Worm (Caenorhabditis elegans): ENCODE results near the gene ivd-1.
A peak's percentile ranks its signal among the peaks of the same experiment; 100 is the strongest.

The ivd-1 gene

ce11 chrIV:5038744-5039143, 49.9 kb downstream of the ivd-1 start (continued):
- TF ChIP-seq mes-2 (tag; optimal IDR thresholded peaks at IDR 0.05; ENCODE audit: poor library complexity, severe bottlenecking), result no peak
- TF ChIP-seq nhr-6 (tag; optimal IDR thresholded peaks at IDR 0.05), result no peak
- TF ChIP-seq ZK546.5 (tag; optimal IDR thresholded peaks at IDR 0.05), result no peak
- TF ChIP-seq mxl-3 (GFP tag; optimal IDR thresholded peaks at IDR 0.05), result no peak
- peak; percentile 88 for TF ChIP-seq ceh-44 (GFP tag; IDR thresholded peaks at IDR 0.05)
- peak; percentile 76 for TF ChIP-seq Y48G9A.11 (GFP tag; IDR thresholded peaks at IDR 0.05)
- peak; percentile 55 for TF ChIP-seq unc-130 (GFP tag; optimal IDR thresholded peaks at IDR 0.05)
- no peak for TF ChIP-seq daf-12 (tag; optimal IDR thresholded peaks at IDR 0.05)
- TF ChIP-seq aly-2 (tag; optimal IDR thresholded peaks at IDR 0.05), result no peak
- TF ChIP-seq duxl-1 (tag; optimal IDR thresholded peaks at IDR 0.05; ENCODE audit: poor library complexity), result no peak
- TF ChIP-seq mxl-2 (GFP tag; conservative IDR thresholded peaks at IDR 0.05), result no peak
- no peak for TF ChIP-seq pqm-1 (tag; optimal IDR thresholded peaks at IDR 0.05)
- TF ChIP-seq lir-3 (tag; optimal IDR thresholded peaks at IDR 0.05), result peak; percentile 6
- no peak for TF ChIP-seq snpc-4 (tag; optimal IDR thresholded peaks at IDR 0.05)
- TF ChIP-seq nhr-10 (tag; optimal IDR thresholded peaks at IDR 0.05), result no peak
- TF ChIP-seq F10B5.3 (tag; optimal IDR thresholded peaks at IDR 0.05), result no peak
- no peak for TF ChIP-seq zip-11 (GFP tag; IDR thresholded peaks at IDR 0.05)
- TF ChIP-seq nhr-111 (GFP tag; optimal IDR thresholded peaks at IDR 0.05), result peak; percentile 30
- no peak for TF ChIP-seq ceh-82 (tag; optimal IDR thresholded peaks at IDR 0.05)
- TF ChIP-seq lsy-2 (tag; optimal IDR thresholded peaks at IDR 0.05), result no peak
- no peak for TF ChIP-seq spr-3 (GFP tag; optimal IDR thresholded peaks at IDR 0.05)
- no peak for TF ChIP-seq fkh-10 (GFP tag; optimal IDR thresholded peaks at IDR 0.05)
- no peak for TF ChIP-seq fos-1 (tag; optimal IDR thresholded peaks at IDR 0.05)
- no peak for TF ChIP-seq aha-1 (tag)
- TF ChIP-seq nhr-42 (GFP tag; IDR thresholded peaks at IDR 0.05), result no peak; the same call in 1 of the 2 replicates
- no peak for TF ChIP-seq skn-1 (tag; optimal IDR thresholded peaks at IDR 0.05)
- peak; percentile 58; the same call in 1 of the 2 replicates for TF ChIP-seq Y105C5A.15 (GFP tag; IDR thresholded peaks at IDR 0.05)
- TF ChIP-seq R02D3.7 (tag; optimal IDR thresholded peaks at IDR 0.05), result no peak
- TF ChIP-seq daf-8 (GFP tag; IDR thresholded peaks at IDR 0.05), result no peak
- no peak for TF ChIP-seq mdl-1 (tag; optimal IDR thresholded peaks at IDR 0.05)
- TF ChIP-seq ceh-32 (tag; optimal IDR thresholded peaks at IDR 0.05; ENCODE audit: poor library complexity), result no peak
- no peak for TF ChIP-seq Y75B8A.6 (GFP tag; IDR thresholded peaks at IDR 0.05)
- TF ChIP-seq ama-1 (optimal IDR thresholded peaks at IDR 0.05), result no peak
- TF ChIP-seq lin-29 (GFP tag; IDR thresholded peaks at IDR 0.05), result 0 out of 2 replicates have a peak, but pooled peaks have one; percentile 28
- no peak for TF ChIP-seq dmd-6 (GFP tag; IDR thresholded peaks at IDR 0.05)
- no peak for TF ChIP-seq spr-1 (tag; optimal IDR thresholded peaks at IDR 0.05)
- TF ChIP-seq hlh-11 (tag; optimal IDR thresholded peaks at IDR 0.05), result no peak
- TF ChIP-seq madf-5 (GFP tag; IDR thresholded peaks at IDR 0.05), result peak; percentile 52 to 87; a peak in 1 of 4 replicates
- no peak for TF ChIP-seq nhr-77 (tag; optimal IDR thresholded peaks at IDR 0.05)
- peak; percentile 80 for TF ChIP-seq arid-1 (GFP tag; conservative IDR thresholded peaks at IDR 0.05)
- no peak for TF ChIP-seq lin-15B (tag; optimal IDR thresholded peaks at IDR 0.05)
- TF ChIP-seq dve-1 (tag; optimal IDR thresholded peaks at IDR 0.05; ENCODE audit: insufficient read depth), result no peak
- peak; percentile 54; the same call in 1 of the 2 replicates for TF ChIP-seq tra-1 (GFP tag; IDR thresholded peaks at IDR 0.05)
- TF ChIP-seq nhr-28 (tag; optimal IDR thresholded peaks at IDR 0.05), result no peak
- peak; percentile 16 for TF ChIP-seq rbr-2 (tag; optimal IDR thresholded peaks at IDR 0.05)
- 0 out of 2 replicates have a peak, but pooled peaks have one; percentile 5 for TF ChIP-seq ZK337.2 (GFP tag; IDR thresholded peaks at IDR 0.05)
- TF ChIP-seq nhr-237 (tag; optimal IDR thresholded peaks at IDR 0.05), result no peak
- TF ChIP-seq zfp-2 (tag; optimal IDR thresholded peaks at IDR 0.05), result no peak
- TF ChIP-seq ztf-11 (tag; optimal IDR thresholded peaks at IDR 0.05), result no peak
- no peak for TF ChIP-seq lin-13 (GFP tag; optimal IDR thresholded peaks at IDR 0.05)
- no peak for TF ChIP-seq ztf-7 (tag; optimal IDR thresholded peaks at IDR 0.05)
- no peak for TF ChIP-seq egl-27 (tag; optimal IDR thresholded peaks at IDR 0.05)
- TF ChIP-seq hmg-1.1 (GFP tag; IDR thresholded peaks at IDR 0.05), result no peak; the same call in 1 of the 2 replicates
